Worm (Caenorhabditis elegans) whole organism, young adult: ENCODE measurements around the gene R08F11.4.

ENCODE experiments used
- C06A6.2 ChIP-seq: fragments of 200-800 bp; sonication (Bioruptor generic); conservative IDR thresholded peaks from 2 replicates; pipeline ENCODE4 v1.3.6; 2022; ENCODE audit warnings: missing genetic modification characterization, missing compliant biosample characterization
- F10E7.11 ChIP-seq: sonication (generic microtip); optimal IDR thresholded peaks from 2 replicates; lab custom pipeline; 2017; ENCODE audit warnings: mild to moderate bottlenecking, missing genetic modification characterization, moderate library complexity, missing compliant biosample characterization
- F37B4.10 ChIP-seq: fragments of 200-800 bp; sonication (Bioruptor generic); IDR thresholded peaks from 2 replicates; pipeline ENCODE4 v1.3.6; 2022; ENCODE audit warnings: missing genetic modification characterization, missing compliant biosample characterization
- F39B2.1 ChIP-seq: fragments of 200-800 bp; sonication (Bioruptor generic); IDR thresholded peaks from 2 replicates; pipeline ENCODE4 v1.3.6; 2022; ENCODE audit warnings: missing genetic modification reagents, missing genetic modification characterization, missing compliant biosample characterization
- F57A8.1 ChIP-seq: fragments of 200-800 bp; sonication (Bioruptor generic); optimal IDR thresholded peaks from 2 replicates; lab custom pipeline; 2018; ENCODE audit warnings: mild to moderate bottlenecking, missing genetic modification characterization, moderate library complexity, missing compliant biosample characterization
- Y53G8AR.9 ChIP-seq: fragments of 200-800 bp; sonication (Bioruptor generic); conservative IDR thresholded peaks from 2 replicates; pipeline ENCODE4 v1.3.6; 2022; ENCODE audit warnings: missing genetic modification reagents, missing genetic modification characterization, missing compliant biosample characterization
- Y95B8A.8 ChIP-seq: fragments of 200-800 bp; sonication (Bioruptor generic); IDR thresholded peaks from 2 replicates; pipeline ENCODE4 v1.3.6; 2022; ENCODE audit warnings: missing genetic modification reagents, missing genetic modification characterization, missing compliant biosample characterization
- aptf-2 ChIP-seq: fragments of 200-800 bp; sonication (Bioruptor generic); conservative IDR thresholded peaks from 2 replicates; pipeline ENCODE4 v1.3.6; 2022; ENCODE audit warnings: missing genetic modification reagents, missing genetic modification characterization, missing compliant biosample characterization
- aptf-3 ChIP-seq: fragments of 200-800 bp; sonication (Bioruptor generic); IDR thresholded peaks from 2 replicates; pipeline ENCODE4 v1.3.6; 2022; ENCODE audit warnings: missing genetic modification characterization, missing compliant biosample characterization
- attf-6 ChIP-seq: fragments of 200-800 bp; sonication (Bioruptor generic); IDR thresholded peaks from 2 replicates; pipeline ENCODE4 v1.3.6; 2022; ENCODE audit warnings: missing genetic modification reagents, missing genetic modification characterization, missing compliant biosample characterization
- bed-1 ChIP-seq: fragments of 200-800 bp; sonication (Bioruptor generic); IDR thresholded peaks from 2 replicates; pipeline ENCODE4 v1.3.6; 2022; ENCODE audit warnings: missing genetic modification reagents, missing genetic modification characterization, missing compliant biosample characterization
- bed-2 ChIP-seq: fragments of 200-800 bp; sonication (Bioruptor generic); IDR thresholded peaks from 2 replicates; pipeline ENCODE4 v1.3.6; 2022; ENCODE audit warnings: missing genetic modification reagents, missing genetic modification characterization, missing compliant biosample characterization
- cebp-1 ChIP-seq, 2 experiments: fragments of 200-800 bp in 1 of 2; sonication (Bioruptor generic) in 1 of 2; sonication (generic microtip) in 1 of 2; IDR thresholded peaks in 1 of 2; optimal IDR thresholded peaks in 1 of 2; 2 replicates each; pipeline versions ENCODE4 v1.3.6 to Lab custom; 2017 to 2022; ENCODE audit warnings: missing compliant biosample characterization in 2 of 2, missing genetic modification characterization in 2 of 2, mild to moderate bottlenecking in 1 of 2, missing genetic modification reagents in 1 of 2, moderate library complexity in 1 of 2
- cebp-2 ChIP-seq: fragments of 200-800 bp; sonication (Bioruptor generic); IDR thresholded peaks from 2 replicates; pipeline ENCODE4 v1.3.6; 2022; ENCODE audit warnings: missing genetic modification characterization, missing compliant biosample characterization
- ceh-100 ChIP-seq: fragments of 200-800 bp; sonication (Bioruptor generic); IDR thresholded peaks from 2 replicates; pipeline ENCODE4 v1.3.6; 2022; ENCODE audit warnings: missing genetic modification reagents, missing genetic modification characterization, missing compliant biosample characterization
- ceh-79 ChIP-seq: sonication (generic microtip); optimal IDR thresholded peaks from 2 replicates; lab custom pipeline; 2017; ENCODE audit warnings: mild to moderate bottlenecking, missing genetic modification characterization, missing compliant biosample characterization
- ceh-91 ChIP-seq: fragments of 200-800 bp; sonication (Bioruptor generic); IDR thresholded peaks from 2 replicates; pipeline ENCODE4 v1.3.6; 2022; ENCODE audit warnings: missing genetic modification reagents, missing genetic modification characterization, missing compliant biosample characterization
- efl-1 ChIP-seq: fragments of 150-350 bp; optimal IDR thresholded peaks from 2 replicates; lab custom pipeline; 2014; ENCODE audit warnings: missing biosample characterization, missing genetic modification reagents, missing genetic modification characterization
- ekl-4 ChIP-seq: fragments of 200-800 bp; sonication (Bioruptor generic); IDR thresholded peaks from 2 replicates; pipeline ENCODE4 v1.3.6; 2022; ENCODE audit warnings: missing genetic modification reagents, missing genetic modification characterization, missing compliant biosample characterization
- ets-4 ChIP-seq: fragments of 200-800 bp; sonication (Bioruptor generic); optimal IDR thresholded peaks from 2 replicates; lab custom pipeline; 2018; ENCODE audit warnings: mild to moderate bottlenecking, missing genetic modification characterization, missing compliant biosample characterization
- fkh-3 ChIP-seq: sonication (generic microtip); optimal IDR thresholded peaks from 2 replicates; lab custom pipeline; 2016; ENCODE audit warnings: mild to moderate bottlenecking, missing genetic modification characterization, missing compliant biosample characterization
- hlh-12 ChIP-seq: sonication (generic microtip); optimal IDR thresholded peaks from 2 replicates; lab custom pipeline; 2016; ENCODE audit warnings: missing genetic modification characterization, missing compliant biosample characterization
- hmg-1.2 ChIP-seq: fragments of 200-800 bp; sonication (Bioruptor generic); IDR thresholded peaks from 2 replicates; pipeline ENCODE4 v1.3.6; 2022; ENCODE audit warnings: missing genetic modification reagents, missing genetic modification characterization, missing compliant biosample characterization
- lin-35 ChIP-seq, 3 experiments: fragments of 150-350 bp in 2 of 3; sonication (generic microtip) in 1 of 3; optimal IDR thresholded peaks; 2 replicates each; lab custom pipeline; 2014 to 2018; ENCODE audit warnings: missing biosample characterization in 3 of 3, missing genetic modification characterization in 3 of 3, missing genetic modification reagents in 3 of 3
- lin-54 ChIP-seq: fragments of 200-800 bp; sonication (Bioruptor generic); optimal IDR thresholded peaks from 2 replicates; lab custom pipeline; 2018; ENCODE audit warnings: mild to moderate bottlenecking, missing genetic modification characterization, missing compliant biosample characterization
- madf-6 ChIP-seq: fragments of 200-800 bp; sonication (Bioruptor generic); IDR thresholded peaks from 2 replicates; pipeline ENCODE4 v1.3.6; 2022; ENCODE audit warnings: missing genetic modification reagents, missing genetic modification characterization, missing compliant biosample characterization
- madf-8 ChIP-seq: fragments of 200-800 bp; sonication (Bioruptor generic); conservative IDR thresholded peaks from 2 replicates; pipeline ENCODE4 v1.3.6; 2022; ENCODE audit warnings: missing genetic modification reagents, missing genetic modification characterization, missing compliant biosample characterization
- mcd-1 ChIP-seq: fragments of 200-800 bp; sonication (Bioruptor generic); IDR thresholded peaks from 2 replicates; pipeline ENCODE4 v1.3.6; 2022; ENCODE audit warnings: missing genetic modification reagents, missing genetic modification characterization, missing compliant biosample characterization
- nhr-179 ChIP-seq: sonication (generic microtip); optimal IDR thresholded peaks from 2 replicates; lab custom pipeline; 2016; ENCODE audit warnings: mild to moderate bottlenecking, missing genetic modification characterization, missing compliant biosample characterization
- nhr-80 ChIP-seq: sonication (generic microtip); optimal IDR thresholded peaks from 2 replicates; lab custom pipeline; 2016; ENCODE audit warnings: missing genetic modification characterization, missing compliant biosample characterization
- snpc-1.3 ChIP-seq: sonication (generic microtip); optimal IDR thresholded peaks from 2 replicates; lab custom pipeline; 2017; ENCODE audit warnings: missing genetic modification characterization, mild to moderate bottlenecking, missing compliant biosample characterization, antibody characterized with exemption, moderate library complexity, missing genotype, missing genetic modification reagents; ENCODE audit not compliant: insufficient read depth
- sptf-2 ChIP-seq: fragments of 200-800 bp; sonication (Bioruptor generic); optimal IDR thresholded peaks from 2 replicates; lab custom pipeline; 2018; ENCODE audit warnings: mild to moderate bottlenecking, missing genetic modification characterization, missing compliant biosample characterization
- unc-62 ChIP-seq: fragments of 150-350 bp; optimal IDR thresholded peaks from 2 replicates; lab custom pipeline; 2014; ENCODE audit warnings: missing biosample characterization, missing genetic modification reagents, missing genetic modification characterization
- xnd-1 ChIP-seq: sonication (generic microtip); optimal IDR thresholded peaks from 2 replicates; lab custom pipeline; 2016; ENCODE audit warnings: missing genotype, missing genetic modification reagents, missing genetic modification characterization, missing compliant biosample characterization
- zfh-2 ChIP-seq: fragments of 200-800 bp; sonication (Bioruptor generic); conservative IDR thresholded peaks from 2 replicates; pipeline ENCODE4 v1.3.6; 2022; ENCODE audit warnings: missing genetic modification reagents, missing genetic modification characterization, missing compliant biosample characterization
- ztf-22 ChIP-seq: fragments of 200-800 bp; sonication (Bioruptor generic); optimal IDR thresholded peaks from 2 replicates; lab custom pipeline; 2018; ENCODE audit warnings: mild to moderate bottlenecking, missing genetic modification characterization, moderate library complexity, missing compliant biosample characterization
- ztf-25 ChIP-seq: fragments of 200-800 bp; sonication (Bioruptor generic); IDR thresholded peaks from 2 replicates; pipeline ENCODE4 v1.3.6; 2022; ENCODE audit warnings: missing genetic modification reagents, missing genetic modification characterization, missing compliant biosample characterization

Gene R08F11.4

DNA sequence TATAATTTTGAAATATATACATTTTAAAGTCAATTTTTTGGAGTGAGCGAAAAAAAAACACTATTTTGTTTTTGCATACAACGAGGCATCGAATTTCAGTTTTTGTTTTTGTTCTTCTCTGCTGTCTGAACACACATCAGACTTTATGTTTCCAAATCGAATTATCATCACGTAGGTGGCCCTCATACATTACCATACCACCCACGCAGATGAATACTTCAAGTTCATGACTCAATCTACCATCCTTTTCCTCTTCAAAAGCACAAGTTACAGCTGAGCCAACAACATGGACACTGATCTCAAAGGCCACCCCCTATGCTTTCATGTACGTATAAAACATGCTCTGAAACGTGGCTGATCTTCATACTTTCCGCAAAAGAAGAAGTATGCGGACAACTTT is 15.6 kb downstream of the R08F11.4 start, which contains the start of gene R08F11.7:
Gene R08F11.7 (plus strand): TSS at position 301 of the 400 bp plus-strand sequence.
- TF ChIP-seq Y95B8A.8 (GFP tag; lab: Robert Waterston, UW) (no peak), ztf-25 (GFP tag; lab: Robert Waterston, UW) (no peak), nhr-179 (tag; lab: Kevin White, UChicago) (no peak)

DNA sequence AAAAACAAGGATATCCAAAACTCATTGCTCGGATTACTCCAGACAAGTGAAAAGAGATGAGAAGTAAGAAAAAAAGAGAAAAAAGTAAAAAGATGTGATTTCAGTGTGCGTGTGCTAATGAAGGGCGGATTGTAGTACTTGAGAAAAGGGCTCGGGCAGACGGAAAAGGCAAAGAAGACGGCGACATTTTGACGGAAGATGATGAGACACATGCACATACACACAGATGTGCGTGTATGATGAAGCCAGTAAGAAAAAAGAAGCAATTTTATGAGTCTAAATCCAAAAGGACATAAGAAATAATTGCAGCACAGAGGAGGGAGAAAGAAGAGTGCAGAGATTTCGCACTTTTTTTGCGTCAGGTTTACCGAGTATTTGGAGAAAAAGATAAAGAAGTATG is 16.8 kb downstream of the R08F11.4 start:
- TF ChIP-seq lin-54 (GFP tag; lab: Kevin White, UChicago) (no peak), bed-1 (no peak), snpc-1.3 (tag; lab: Kevin White, UChicago) (no peak)
- TF ChIP-seq, all 124 proteins: peak for 0

DNA sequence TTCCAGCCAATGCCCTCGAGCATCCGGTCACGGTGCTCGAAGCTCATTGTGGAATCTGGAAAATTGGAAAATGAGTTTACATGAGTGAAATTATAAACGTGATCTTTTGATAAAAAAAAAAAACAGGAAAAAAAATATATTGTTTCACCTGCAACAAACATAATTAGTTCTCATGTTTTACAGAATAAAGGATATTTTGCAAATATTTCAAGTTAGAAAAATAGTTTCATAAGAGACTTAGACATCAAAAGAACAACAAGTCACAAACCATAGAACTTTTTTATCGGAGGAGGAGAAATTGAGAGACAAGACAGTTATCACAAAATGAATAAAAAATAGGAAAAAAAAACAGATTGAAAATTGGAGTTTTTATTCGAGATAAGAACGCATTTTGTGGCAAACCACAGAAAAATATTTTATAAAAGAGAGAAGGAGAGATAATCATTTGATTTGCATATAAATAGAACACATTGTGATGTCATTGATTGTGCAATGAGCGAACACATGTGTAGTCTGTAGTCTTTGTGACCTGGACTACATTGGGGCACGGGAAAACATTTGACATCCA is 21.1 kb downstream of the R08F11.4 start, which contains the start of gene R08F11.1:
Gene R08F11.1 (minus strand): TSS at position 51 of the 568 bp plus-strand sequence.
- TF ChIP-seq unc-62: peak; percentile 39
- no peak for TF ChIP-seq attf-6 (GFP tag; lab: Robert Waterston, UW)
- TF ChIP-seq nhr-80 (tag; lab: Kevin White, UChicago): peak; percentile 65

DNA sequence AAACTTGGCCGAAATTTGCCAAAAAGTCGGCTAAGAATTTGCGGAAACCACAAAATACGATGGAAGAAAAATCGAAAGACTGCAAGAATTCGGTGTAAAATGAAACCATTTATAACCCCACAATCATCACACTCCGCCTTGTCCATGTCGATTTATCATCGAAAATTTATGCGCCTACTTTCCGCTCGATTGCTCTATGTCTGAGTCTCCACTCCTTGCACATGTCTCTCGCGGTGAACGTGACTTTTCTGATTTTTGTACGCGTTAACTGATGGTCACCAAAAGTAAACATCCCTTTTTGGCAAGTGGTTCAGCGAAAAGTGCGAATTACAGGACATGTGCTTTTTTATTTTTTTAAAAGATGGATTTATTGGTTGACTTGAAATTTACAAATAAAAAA is 28.4 kb downstream of the R08F11.4 start:
- TF ChIP-seq nhr-80 (tag; lab: Kevin White, UChicago): peak; percentile 74
- no peak for TF ChIP-seq cebp-1 (GFP tag; IDR thresholded peaks at IDR 0.05; lab: Robert Waterston, UW)
- TF ChIP-seq cebp-1 (tag; optimal IDR thresholded peaks at IDR 0.05; lab: Kevin White, UChicago): peak; percentile 27
- 0 out of 2 replicates have a peak, but pooled peaks have one; percentile 41 for TF ChIP-seq ekl-4
- TF ChIP-seq madf-8 (GFP tag; lab: Robert Waterston, UW): no peak
- TF ChIP-seq ztf-22 (GFP tag; lab: Kevin White, UChicago): peak; percentile 24
- peak; percentile 53; the same call in 1 of the 2 replicates for TF ChIP-seq hmg-1.2 (GFP tag; lab: Robert Waterston, UW)
- no peak for TF ChIP-seq sptf-2
- TF ChIP-seq, all 124 proteins: peak for 5

DNA sequence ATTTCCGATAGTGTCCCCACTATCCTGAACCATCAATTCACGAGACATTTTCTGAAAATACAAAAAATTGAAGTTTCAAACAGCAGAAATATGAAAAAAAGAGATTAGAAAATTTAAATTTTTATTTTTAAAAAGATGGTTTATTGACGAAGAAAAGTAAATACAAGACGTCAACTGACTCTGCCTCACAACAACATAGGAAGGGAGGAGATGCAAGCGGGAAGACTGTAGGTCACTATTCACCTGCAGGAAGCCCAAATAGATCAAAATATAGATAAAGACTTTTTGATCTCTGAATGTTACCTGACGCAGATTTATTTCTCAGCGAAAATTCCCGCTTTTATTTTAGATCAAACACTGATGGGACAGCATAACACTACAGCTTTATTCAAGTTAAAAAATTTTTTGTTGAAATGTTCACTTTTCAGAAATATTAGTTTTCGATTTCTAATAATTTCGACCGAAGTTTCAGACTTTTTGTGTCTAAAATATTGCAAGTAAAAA is 29.2 kb downstream of the R08F11.4 start, which contains the start of gene cysl-3:
Gene cysl-3 (minus strand): TSS at position 51 of the 504 bp plus-strand sequence.
- TF ChIP-seq ceh-79 (tag; lab: Kevin White, UChicago) (no peak), F39B2.1 (GFP tag; lab: Robert Waterston, UW) (no peak), bed-2 (GFP tag; lab: Robert Waterston, UW) (no peak), xnd-1 (tag; lab: Kevin White, UChicago) (no peak), attf-6 (GFP tag; lab: Robert Waterston, UW) (no peak), efl-1 (GFP tag; lab: Kevin White, UChicago) (peak; percentile 62), ceh-100 (GFP tag; lab: Robert Waterston, UW) (no peak), madf-6 (GFP tag; lab: Robert Waterston, UW) (peak; percentile 85), madf-8 (GFP tag; lab: Robert Waterston, UW) (peak; percentile 65), C06A6.2 (no peak), Y53G8AR.9 (GFP tag; lab: Robert Waterston, UW) (0 out of 2 replicates have a peak, but pooled peaks have one; percentile 18), mcd-1 (GFP tag; lab: Robert Waterston, UW) (no peak)

DNA sequence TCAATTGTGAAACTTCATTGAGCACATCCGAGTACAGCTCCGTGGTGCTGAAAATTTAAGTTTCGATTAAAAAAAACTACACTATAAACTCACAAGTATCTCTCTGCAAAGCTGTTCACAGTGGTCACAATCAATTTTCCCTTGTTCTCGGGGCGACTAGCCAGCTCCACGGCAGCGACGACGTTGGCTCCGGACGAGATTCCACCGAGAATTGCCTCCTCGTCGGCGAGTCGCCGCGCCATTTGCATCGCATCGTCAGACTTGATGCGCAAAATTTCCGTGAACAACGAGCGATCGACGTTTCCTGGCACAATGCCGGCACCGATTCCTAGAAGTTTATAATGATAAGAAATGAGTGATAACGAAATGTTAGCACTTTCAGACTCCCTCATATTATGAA is 30.7 kb downstream of the R08F11.4 start:
- TF ChIP-seq aptf-2 (no peak), ceh-91 (GFP tag; lab: Robert Waterston, UW) (no peak), hmg-1.2 (GFP tag; lab: Robert Waterston, UW) (no peak), F10E7.11 (tag; lab: Kevin White, UChicago) (no peak), cebp-2 (GFP tag; lab: Robert Waterston, UW) (0 out of 2 replicates have a peak, but pooled peaks have one; percentile 18), hlh-12 (tag; lab: Kevin White, UChicago) (no peak), F37B4.10 (GFP tag; lab: Robert Waterston, UW) (no peak), bed-1 (no peak), ceh-79 (tag; lab: Kevin White, UChicago) (no peak), ets-4 (no peak), F57A8.1 (GFP tag; lab: Kevin White, UChicago) (no peak), zfh-2 (GFP tag; lab: Robert Waterston, UW) (peak; percentile 69), fkh-3 (tag; lab: Kevin White, UChicago) (no peak), lin-35 (GFP tag; optimal IDR thresholded peaks at IDR 0.05; lab: Kevin White, UChicago) (no peak), nhr-80 (tag; lab: Kevin White, UChicago) (peak; percentile 47), aptf-3 (GFP tag; lab: Robert Waterston, UW) (no peak)
